Worm (Caenorhabditis elegans): Measurements from ENCODE around the gene F09B12.7.
A peak's percentile ranks its signal among the peaks of the same experiment; 100 is the strongest.

Gene F09B12.7

DNA sequence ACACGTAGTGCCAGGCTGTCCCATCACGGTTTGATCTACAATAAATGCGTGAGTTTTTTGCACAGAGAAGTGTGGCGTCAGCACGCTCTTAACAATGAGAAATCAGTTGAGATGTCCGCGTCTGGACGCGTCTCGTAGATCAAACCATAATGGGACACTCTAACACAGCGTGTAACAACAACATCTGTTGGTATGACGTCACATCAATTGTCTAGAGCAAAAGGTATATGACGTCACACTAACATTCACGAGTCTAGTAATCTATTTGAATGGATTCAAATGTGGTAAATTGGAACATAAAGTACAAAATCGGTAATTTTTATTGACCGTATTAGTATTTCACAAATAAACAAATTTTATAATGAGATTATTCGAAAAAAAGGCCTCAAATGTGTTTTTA lies 20.9 kb upstream of the F09B12.7 start:
- TF ChIP-seq elt-3 (tag; optimal IDR thresholded peaks at IDR 0.05): no peak
- TF ChIP-seq hmg-11 (tag; optimal IDR thresholded peaks at IDR 0.05): no peak
- no peak for TF ChIP-seq nhr-77 (tag; optimal IDR thresholded peaks at IDR 0.05)
- TF ChIP-seq nhr-28 (tag; optimal IDR thresholded peaks at IDR 0.05): no peak
- TF ChIP-seq ama-1 (optimal IDR thresholded peaks at IDR 0.05): no peak
- no peak for TF ChIP-seq fos-1 (tag; optimal IDR thresholded peaks at IDR 0.05)
- TF ChIP-seq lin-15B (tag; optimal IDR thresholded peaks at IDR 0.05): no peak
- no peak for TF ChIP-seq nhr-237 (tag; optimal IDR thresholded peaks at IDR 0.05)
- no peak for TF ChIP-seq unc-62 (GFP tag; optimal IDR thresholded peaks at IDR 0.05)

- TF ChIP-seq hmg-11 (tag; optimal IDR thresholded peaks at IDR 0.05) (no peak), lin-39 (tag; optimal IDR thresholded peaks at IDR 0.05) (no peak), ztf-11 (tag; optimal IDR thresholded peaks at IDR 0.05) (no peak), egl-27 (tag; optimal IDR thresholded peaks at IDR 0.05) (no peak), nhr-28 (tag; optimal IDR thresholded peaks at IDR 0.05) (no peak), nhr-11 (tag; optimal IDR thresholded peaks at IDR 0.05) (no peak), lin-15B (tag; optimal IDR thresholded peaks at IDR 0.05) (no peak), nhr-77 (tag; optimal IDR thresholded peaks at IDR 0.05) (no peak), sea-2 (GFP tag; optimal IDR thresholded peaks at IDR 0.05) (no peak), nhr-67 (tag; optimal IDR thresholded peaks at IDR 0.05) (no peak), mml-1 (tag; optimal IDR thresholded peaks at IDR 0.05) (no peak), nhr-12 (tag; optimal IDR thresholded peaks at IDR 0.05) (no peak), daf-12 (tag; optimal IDR thresholded peaks at IDR 0.05) (no peak), unc-39 (tag; optimal IDR thresholded peaks at IDR 0.05) (no peak)
Measured at ce11 chrX:15112172-15112571, 17.3 kb upstream of the F09B12.7 start.

- TF ChIP-seq nhr-237 (tag; optimal IDR thresholded peaks at IDR 0.05) (no peak), nhr-23 (tag; optimal IDR thresholded peaks at IDR 0.05) (peak; percentile 37), fkh-10 (GFP tag; optimal IDR thresholded peaks at IDR 0.05) (no peak), nhr-25 (tag; optimal IDR thresholded peaks at IDR 0.05) (peak; percentile 27)
Measured at ce11 chrX:15107747-15108252, 12.9 kb upstream of the F09B12.7 start, which contains the start of gene mlt-9. Gene mlt-9 (minus strand): TSS chrX:15107797.

DNA sequence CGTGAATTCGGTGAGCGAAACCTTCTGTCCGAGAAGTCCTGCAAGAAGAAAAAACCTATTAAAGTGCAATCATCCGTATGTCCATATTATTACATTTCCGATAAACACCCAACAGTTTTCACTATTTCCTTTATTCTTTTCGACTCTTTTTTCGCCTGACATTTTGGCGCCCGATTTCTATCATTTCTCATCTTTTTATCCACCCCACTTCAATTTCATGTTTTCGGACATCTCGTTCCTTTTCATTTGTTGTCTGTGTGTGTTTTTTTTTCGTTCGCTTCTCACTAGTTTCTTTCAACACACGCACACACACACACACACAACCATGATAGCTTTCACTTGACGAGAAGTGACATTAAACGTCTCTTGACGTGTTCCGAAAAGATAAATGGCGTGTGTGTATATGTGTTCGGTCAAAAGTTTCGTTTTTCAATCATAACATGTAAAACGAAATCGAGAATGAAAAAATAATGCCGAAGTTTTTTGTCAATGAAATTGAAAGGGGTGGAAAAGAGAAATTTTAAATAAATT lies 10.2 kb upstream of the F09B12.7 start:
- TF ChIP-seq elt-3 (tag; optimal IDR thresholded peaks at IDR 0.05) (peak in 1 of 3 experiments; percentile 5), ztf-4 (tag; optimal IDR thresholded peaks at IDR 0.05) (no peak), nhr-43 (tag; optimal IDR thresholded peaks at IDR 0.05; ENCODE audit: poor library complexity, severe bottlenecking) (peak; percentile 28), pha-4 (tag; optimal IDR thresholded peaks at IDR 0.05) (no peak), skn-1 (tag; optimal IDR thresholded peaks at IDR 0.05) (no peak), nhr-11 (tag; optimal IDR thresholded peaks at IDR 0.05) (no peak), ZK546.5 (tag; optimal IDR thresholded peaks at IDR 0.05) (no peak), ceh-28 (tag; optimal IDR thresholded peaks at IDR 0.05) (no peak), unc-39 (tag; optimal IDR thresholded peaks at IDR 0.05) (no peak), nhr-67 (tag; optimal IDR thresholded peaks at IDR 0.05) (no peak), nfya-1 (tag; optimal IDR thresholded peaks at IDR 0.05; ENCODE audit: insufficient read depth) (peak; percentile 1), ceh-82 (tag; optimal IDR thresholded peaks at IDR 0.05) (no peak), R02D3.7 (tag; optimal IDR thresholded peaks at IDR 0.05) (no peak), nhr-237 (tag; optimal IDR thresholded peaks at IDR 0.05) (no peak), egl-5 (tag; optimal IDR thresholded peaks at IDR 0.05) (peak; percentile 88), egl-27 (tag; optimal IDR thresholded peaks at IDR 0.05) (no peak), tbx-2 (tag; optimal IDR thresholded peaks at IDR 0.05) (no peak), unc-62 (GFP tag; optimal IDR thresholded peaks at IDR 0.05) (peak; percentile 13), mml-1 (tag; optimal IDR thresholded peaks at IDR 0.05) (no peak), aly-2 (tag; optimal IDR thresholded peaks at IDR 0.05) (no peak), jun-1 (tag; optimal IDR thresholded peaks at IDR 0.05) (no peak), eor-1 (tag; optimal IDR thresholded peaks at IDR 0.05) (no peak), lin-39 (tag; optimal IDR thresholded peaks at IDR 0.05) (peak; percentile 2), fkh-2 (tag; optimal IDR thresholded peaks at IDR 0.05) (no peak), elt-1 (tag; optimal IDR thresholded peaks at IDR 0.05) (no peak), ztf-11 (tag; optimal IDR thresholded peaks at IDR 0.05) (no peak), fos-1 (tag; optimal IDR thresholded peaks at IDR 0.05) (no peak), mdl-1 (tag; optimal IDR thresholded peaks at IDR 0.05) (no peak), nhr-12 (tag; optimal IDR thresholded peaks at IDR 0.05) (no peak), nhr-28 (tag; optimal IDR thresholded peaks at IDR 0.05) (no peak), pqm-1 (tag; optimal IDR thresholded peaks at IDR 0.05) (no peak), daf-12 (tag; optimal IDR thresholded peaks at IDR 0.05) (no peak), snpc-4 (tag; optimal IDR thresholded peaks at IDR 0.05) (no peak), elt-2 (tag; optimal IDR thresholded peaks at IDR 0.05) (no peak), zag-1 (tag; optimal IDR thresholded peaks at IDR 0.05) (no peak), ceh-16 (tag; optimal IDR thresholded peaks at IDR 0.05) (no peak), ceh-9 (tag; optimal IDR thresholded peaks at IDR 0.05) (no peak), nhr-25 (tag; optimal IDR thresholded peaks at IDR 0.05) (peak; percentile 82), sea-2 (GFP tag; optimal IDR thresholded peaks at IDR 0.05) (no peak), hmg-11 (tag; optimal IDR thresholded peaks at IDR 0.05) (no peak), lin-15B (tag; optimal IDR thresholded peaks at IDR 0.05) (no peak)

Data from whole organism, L3 larva.